Worm (Caenorhabditis elegans): Measurements from ENCODE around the gene psd-1.

- no peak for TF ChIP-seq snpc-4 (tag; optimal IDR thresholded peaks at IDR 0.05)
- TF ChIP-seq unc-98 (GFP tag; IDR thresholded peaks at IDR 0.05), result no peak
- TF ChIP-seq nhr-76 (tag; optimal IDR thresholded peaks at IDR 0.05), result no peak
- no peak for TF ChIP-seq mdl-1 (tag; optimal IDR thresholded peaks at IDR 0.05)
Measured at ce11 chrIII:7275296-7275695, at the start of gene psd-1.

Data from whole organism, L1 larva.